Fruit fly (Drosophila melanogaster): ENCODE results near the gene CG5556.

dm6 chr2L:1399434-1399833, 46.8 kb upstream of the CG5556 start:
- TF ChIP-seq Pif1A (GFP tag; optimal IDR thresholded peaks at IDR 0.05) (no peak), Pif1B (GFP tag; optimal IDR thresholded peaks at IDR 0.05) (no peak), CG17806 (tag; optimal IDR thresholded peaks at IDR 0.05) (no peak), CG4496 (GFP tag; IDR thresholded peaks at IDR 0.05) (no peak), rn (GFP tag; IDR thresholded peaks at IDR 0.05) (no peak), CG34367 (tag; optimal IDR thresholded peaks at IDR 0.05) (no peak), fd96Ca (GFP tag; IDR thresholded peaks at IDR 0.05) (0 out of 3 replicates have a peak, but pooled peaks have one; percentile 39)

Measured in whole organism, pupa.